Worm (Caenorhabditis elegans) whole organism, midembryonic: ENCODE results near the gene K03H6.1.

Experiments
- ref-1 ChIP-seq: fragments of 200-800 bp; sonication (Bioruptor generic); conservative IDR thresholded peaks from 2 replicates; pipeline ENCODE4 v1.3.6; 2022; ENCODE audit warnings: missing genetic modification reagents, missing genetic modification characterization, missing compliant biosample characterization
- tab-1 ChIP-seq: fragments of 200-800 bp; sonication (Bioruptor generic); IDR thresholded peaks from 2 replicates; pipeline ENCODE4 v1.3.6; 2022; ENCODE audit warnings: missing genetic modification characterization, missing compliant biosample characterization
- ztf-23 ChIP-seq: fragments of 200-800 bp; sonication (Bioruptor generic); IDR thresholded peaks from 2 replicates; pipeline ENCODE4 v1.3.6; 2022; ENCODE audit warnings: missing genetic modification reagents, missing genetic modification characterization, missing compliant biosample characterization

- TF ChIP-seq ztf-23 (no peak), ref-1 (GFP tag; lab: Robert Waterston, UW) (no peak), tab-1 (no peak)
Measured at ce11 chrIV:1484968-1485474, 38.5 kb upstream of the K03H6.1 start, which contains the start of gene Y77E11A.16.
